Fruit fly (Drosophila melanogaster) whole organism, embryonic: ENCODE results near the gene Prx5.

Experiments used
- Atf6 ChIP-seq: fragments of 200-800 bp; sonication (Bioruptor generic); IDR thresholded peaks from 2 replicates; pipeline ENCODE4 v1.3.6; 2022; ENCODE audit warnings: missing biosample characterization, missing genetic modification characterization
- Bgb ChIP-seq: fragments of 200-800 bp; sonication (Bioruptor generic); IDR thresholded peaks from 2 replicates; pipeline ENCODE4 v1.3.6; 2022; ENCODE audit warnings: missing biosample characterization, missing genetic modification characterization; ENCODE audit not compliant: partially characterized antibody
- CG10209 ChIP-seq: fragments of 200-800 bp; sonication (Bioruptor generic); optimal IDR thresholded peaks from 3 replicates; lab custom pipeline; 2017; ENCODE audit warnings: missing biosample characterization, mild to moderate bottlenecking, missing genetic modification characterization, missing genetic modification reagents
- CG10431 ChIP-seq: fragments of 200-800 bp; sonication (Bioruptor generic); optimal IDR thresholded peaks from 3 replicates; lab custom pipeline; 2018; ENCODE audit warnings: missing biosample characterization, mild to moderate bottlenecking, missing genetic modification characterization
- CG10462 ChIP-seq: fragments of 200-800 bp; sonication (Bioruptor generic); optimal IDR thresholded peaks from 2 replicates; lab custom pipeline; 2016; ENCODE audit warnings: missing biosample characterization, missing genetic modification characterization
- CG11247 ChIP-seq: fragments of 200-800 bp; sonication (Bioruptor generic); IDR thresholded peaks from 2 replicates; pipeline ENCODE4 v1.3.6; 2022; ENCODE audit warnings: missing biosample characterization, missing genetic modification characterization
- CG12071 ChIP-seq: fragments of 200-800 bp; sonication (Bioruptor generic); optimal IDR thresholded peaks from 3 replicates; lab custom pipeline; 2018; ENCODE audit warnings: missing biosample characterization, mild to moderate bottlenecking, missing genetic modification characterization
- CG12155 ChIP-seq: fragments of 200-800 bp; sonication (Bioruptor generic); optimal IDR thresholded peaks from 3 replicates; lab custom pipeline; 2016; ENCODE audit warnings: missing biosample characterization, missing genetic modification characterization
- CG1233 ChIP-seq: fragments of 200-800 bp; sonication (Bioruptor generic); optimal IDR thresholded peaks from 4 replicates; lab custom pipeline; 2018; ENCODE audit warnings: missing biosample characterization, mild to moderate bottlenecking, missing genetic modification characterization
- CG12659 ChIP-seq: fragments of 200-800 bp; sonication (Bioruptor generic); optimal IDR thresholded peaks from 3 replicates; lab custom pipeline; 2017; ENCODE audit warnings: mild to moderate bottlenecking, missing biosample characterization, missing genetic modification reagents, missing genetic modification characterization
- CG13775 ChIP-seq: fragments of 200-800 bp; sonication (Bioruptor generic); optimal IDR thresholded peaks from 3 replicates; lab custom pipeline; 2017; ENCODE audit warnings: missing biosample characterization, mild to moderate bottlenecking, missing genetic modification characterization
- CG15514 ChIP-seq: fragments of 200-800 bp; sonication (Bioruptor generic); optimal IDR thresholded peaks from 3 replicates; lab custom pipeline; 2017; ENCODE audit warnings: missing biosample characterization, missing genetic modification characterization, mild to moderate bottlenecking, moderate library complexity, missing genetic modification reagents
- CG1647 ChIP-seq: fragments of 200-800 bp; sonication (Bioruptor generic); optimal IDR thresholded peaks from 3 replicates; lab custom pipeline; 2016; ENCODE audit warnings: missing biosample characterization, missing genetic modification characterization
- CG16813 ChIP-seq: fragments of 200-800 bp; sonication (Bioruptor generic); IDR thresholded peaks from 3 replicates; pipeline ENCODE4 v1.3.6; 2022; ENCODE audit warnings: missing biosample characterization, missing genetic modification characterization; ENCODE audit not compliant: partially characterized antibody
- CG17829 ChIP-seq: fragments of 200-800 bp; optimal IDR thresholded peaks from 2 replicates; lab custom pipeline; 2019; ENCODE audit warnings: missing biosample characterization, mild to moderate bottlenecking, missing genetic modification characterization, moderate library complexity
- CG17912 ChIP-seq: fragments of 200-800 bp; sonication (Bioruptor generic); optimal IDR thresholded peaks from 2 replicates; lab custom pipeline; 2018; ENCODE audit warnings: missing biosample characterization, mild to moderate bottlenecking, missing genetic modification characterization
- CG2678 ChIP-seq: fragments of 200-800 bp; sonication (Bioruptor generic); optimal IDR thresholded peaks from 3 replicates; lab custom pipeline; 2019; ENCODE audit warnings: missing biosample characterization, mild to moderate bottlenecking, missing genetic modification characterization, moderate library complexity
- CG3065 ChIP-seq: fragments of 200-800 bp; sonication (Bioruptor generic); optimal IDR thresholded peaks from 2 replicates; lab custom pipeline; 2016; ENCODE audit warnings: missing biosample characterization, missing genetic modification characterization
- CG3726 ChIP-seq: fragments of 200-800 bp; sonication (Bioruptor generic); IDR thresholded peaks from 3 replicates; pipeline ENCODE4, ENCODE4 v1.3.6; 2022; ENCODE audit warnings: missing biosample characterization, missing genetic modification characterization
- CG5180 ChIP-seq: fragments of 200-800 bp; sonication (Bioruptor generic); optimal IDR thresholded peaks from 3 replicates; lab custom pipeline; 2017; ENCODE audit warnings: missing biosample characterization, missing genetic modification characterization, mild to moderate bottlenecking, moderate library complexity, missing genetic modification reagents
- CG5953 ChIP-seq: fragments of 200-800 bp; sonication (Bioruptor generic); IDR thresholded peaks from 2 replicates; pipeline ENCODE4 v1.3.6; 2022; ENCODE audit warnings: missing biosample characterization, missing genetic modification characterization
- CG9876 ChIP-seq: fragments of 200-800 bp; sonication (Bioruptor generic); optimal IDR thresholded peaks from 2 replicates; lab custom pipeline; 2016; ENCODE audit warnings: missing biosample characterization, missing genetic modification characterization
- Camta ChIP-seq: fragments of 200-800 bp; sonication (Bioruptor generic); optimal IDR thresholded peaks from 2 replicates; lab custom pipeline; 2016; ENCODE audit warnings: missing biosample characterization, missing genetic modification characterization
- Dip2 ChIP-seq: fragments of 200-800 bp; sonication (Bioruptor generic); IDR thresholded peaks from 2 replicates; pipeline ENCODE4 v1.3.6; 2022; ENCODE audit warnings: missing biosample characterization, missing genetic modification characterization
- Dip3 ChIP-seq: fragments of 200-800 bp; sonication (Bioruptor generic); optimal IDR thresholded peaks from 3 replicates; lab custom pipeline; 2016; ENCODE audit warnings: missing biosample characterization, missing genetic modification characterization
- Fer2 ChIP-seq: fragments of 200-800 bp; sonication (Bioruptor generic); optimal IDR thresholded peaks from 2 replicates; lab custom pipeline; 2018; ENCODE audit warnings: missing biosample characterization, mild to moderate bottlenecking, missing genetic modification characterization, moderate library complexity
- HmgZ ChIP-seq: fragments of 200-800 bp; sonication (Bioruptor generic); optimal IDR thresholded peaks from 2 replicates; lab custom pipeline; 2018; ENCODE audit warnings: missing biosample characterization, mild to moderate bottlenecking, missing genetic modification characterization
- MBD-R2 ChIP-seq: fragments of 200-800 bp; sonication (Bioruptor generic); IDR thresholded peaks from 2 replicates; pipeline ENCODE4 v1.3.6; 2022; ENCODE audit warnings: missing biosample characterization, missing genetic modification characterization
- Mes4 ChIP-seq: fragments of 200-800 bp; sonication (Bioruptor generic); optimal IDR thresholded peaks from 2 replicates; lab custom pipeline; 2016; ENCODE audit warnings: missing biosample characterization, missing genetic modification characterization
- Oaz ChIP-seq: fragments of 200-800 bp; sonication (Bioruptor generic); IDR thresholded peaks from 2 replicates; pipeline ENCODE4 v1.3.6; 2022; ENCODE audit warnings: missing biosample characterization, missing genetic modification characterization
- Stat92E ChIP-seq, 3 experiments: fragments of >200 bp in 2 of 3; fragments of 200-800 bp in 1 of 3; sonication (Bioruptor generic) in 1 of 3; optimal IDR thresholded peaks; 2 replicates each; lab custom pipeline; 2017 to 2019; ENCODE audit warnings: missing biosample characterization in 3 of 3, missing genetic modification characterization in 3 of 3, mild to moderate bottlenecking in 1 of 3, moderate library complexity in 1 of 3
- bigmax ChIP-seq: fragments of 200-800 bp; sonication (Bioruptor generic); optimal IDR thresholded peaks from 2 replicates; lab custom pipeline; 2018; ENCODE audit warnings: missing biosample characterization, mild to moderate bottlenecking, missing genetic modification characterization
- cg ChIP-seq: fragments of 200-800 bp; sonication (Bioruptor generic); optimal IDR thresholded peaks from 3 replicates; lab custom pipeline; 2019; ENCODE audit warnings: missing biosample characterization, mild to moderate bottlenecking, missing genetic modification characterization, moderate library complexity
- cwo ChIP-seq: fragments of 200-800 bp; sonication (Bioruptor generic); optimal IDR thresholded peaks from 3 replicates; lab custom pipeline; 2017; ENCODE audit warnings: missing biosample characterization, missing genetic modification characterization, mild to moderate bottlenecking, moderate library complexity, missing genetic modification reagents
- dati ChIP-seq: fragments of 200-800 bp; sonication (Bioruptor generic); IDR thresholded peaks from 2 replicates; pipeline ENCODE4 v1.3.6; 2022; ENCODE audit warnings: missing biosample characterization, missing genetic modification characterization
- disco-r ChIP-seq: fragments of 200-800 bp; sonication (Bioruptor generic); optimal IDR thresholded peaks from 2 replicates; lab custom pipeline; 2016; ENCODE audit warnings: missing biosample characterization, missing genetic modification characterization
- emc ChIP-seq: fragments of 200-800 bp; sonication (Bioruptor generic); optimal IDR thresholded peaks from 2 replicates; lab custom pipeline; 2016; ENCODE audit warnings: missing biosample characterization, missing genetic modification characterization
- klu ChIP-seq: fragments of 200-800 bp; sonication (Bioruptor generic); IDR thresholded peaks from 2 replicates; pipeline ENCODE4 v1.3.6; 2022; ENCODE audit warnings: missing biosample characterization, missing genetic modification characterization
- p53 ChIP-seq: fragments of 200-800 bp; sonication (Bioruptor generic); optimal IDR thresholded peaks from 2 replicates; lab custom pipeline; 2016; ENCODE audit warnings: missing biosample characterization, missing genetic modification characterization
- pfk ChIP-seq: fragments of 200-800 bp; sonication (Bioruptor generic); optimal IDR thresholded peaks from 2 replicates; lab custom pipeline; 2018; ENCODE audit warnings: missing biosample characterization, mild to moderate bottlenecking, missing genetic modification characterization, moderate library complexity
- run ChIP-seq: fragments of 200-800 bp; sonication (Bioruptor generic); optimal IDR thresholded peaks from 3 replicates; lab custom pipeline; 2018; ENCODE audit warnings: missing biosample characterization, mild to moderate bottlenecking, missing genetic modification characterization
- seq ChIP-seq: fragments of 200-800 bp; sonication (Bioruptor generic); IDR thresholded peaks from 2 replicates; pipeline ENCODE4 v1.3.6; 2022; ENCODE audit warnings: missing biosample characterization, missing genetic modification characterization
- sim ChIP-seq: fragments of 200-800 bp; sonication (Bioruptor generic); IDR thresholded peaks from 2 replicates; pipeline ENCODE4 v1.3.6; 2022; ENCODE audit warnings: missing biosample characterization, missing genetic modification characterization
- slou ChIP-seq: fragments of 200-800 bp; sonication (Bioruptor generic); optimal IDR thresholded peaks from 3 replicates; lab custom pipeline; 2016; ENCODE audit warnings: missing biosample characterization, missing genetic modification characterization
- sob ChIP-seq: fragments of 200-800 bp; sonication (Bioruptor generic); IDR thresholded peaks from 2 replicates; pipeline ENCODE4 v1.3.6; 2022; ENCODE audit warnings: missing biosample characterization, missing genetic modification characterization
- stc ChIP-seq: fragments of 200-800 bp; sonication (Bioruptor generic); IDR thresholded peaks from 2 replicates; pipeline ENCODE4 v1.3.6; 2022; ENCODE audit warnings: missing biosample characterization, missing genetic modification characterization
- tna ChIP-seq: fragments of 200-800 bp; sonication (Bioruptor generic); IDR thresholded peaks from 2 replicates; pipeline ENCODE4 v1.3.6; 2022; ENCODE audit warnings: missing biosample characterization, missing genetic modification characterization; ENCODE audit not compliant: partially characterized antibody

Prx5 gene

dm6 chr3R:18171983-18172967, 5.2 kb upstream of the Prx5 start (continued):
- TF ChIP-seq CG17912 (GFP tag; lab: Kevin White, UChicago) (peak; percentile 40), pfk (GFP tag; lab: Kevin White, UChicago) (peak; percentile 6), Mes4 (GFP tag; lab: Kevin White, UChicago) (peak; percentile 90), tna (GFP tag; lab: Robert Waterston, UW) (no peak), CG5180 (peak; percentile 84), CG10462 (GFP tag; lab: Kevin White, UChicago) (peak; percentile 93), CG12071 (GFP tag; lab: Kevin White, UChicago) (peak; percentile 84), cwo (GFP tag; lab: Kevin White, UChicago) (peak; percentile 91), run (peak; percentile 88), klu (peak; percentile 88; the same call in 1 of the 2 replicates), stc (GFP tag; lab: Robert Waterston, UW) (peak; percentile 93), Dip2 (peak; percentile 40; the same call in 1 of the 2 replicates), CG10209 (GFP tag; lab: Kevin White, UChicago) (peak; percentile 93), CG17829 (peak; percentile 92), CG13775 (GFP tag; lab: Kevin White, UChicago) (peak; percentile 94), Oaz (GFP tag; lab: Robert Waterston, UW) (peak; percentile 77), CG1647 (peak; percentile 81), CG5953 (peak; percentile 87), cg (GFP tag; lab: Kevin White, UChicago) (peak; percentile 61), MBD-R2 (GFP tag; lab: Robert Waterston, UW) (peak; percentile 57; the same call in 1 of the 2 replicates), CG2678 (tag; lab: Kevin White, UChicago) (peak; percentile 97), CG12155 (GFP tag; lab: Kevin White, UChicago) (peak; percentile 88), CG11247 (peak; percentile 64; the same call in 1 of the 2 replicates), HmgZ (tag; lab: Kevin White, UChicago) (peak; percentile 92), seq (GFP tag; lab: Robert Waterston, UW) (peak; percentile 88), Atf6 (GFP tag; lab: Robert Waterston, UW) (peak; percentile 89), Fer2 (tag; lab: Kevin White, UChicago) (peak; percentile 85), dati (peak; percentile 70; the same call in 1 of the 2 replicates), CG12659 (GFP tag; lab: Kevin White, UChicago) (peak; percentile 95), CG16813 (GFP tag; lab: Robert Waterston, UW) (no peak), p53 (peak; percentile 55), CG1233 (GFP tag; lab: Kevin White, UChicago) (peak; percentile 93), Bgb (GFP tag; lab: Robert Waterston, UW) (no peak), emc (GFP tag; lab: Kevin White, UChicago) (peak; percentile 61), sim (no peak), Camta (peak; percentile 89), Stat92E (GFP tag; optimal IDR thresholded peaks at IDR 0.05; lab: Kevin White, UChicago) (peak in 1 of 3 experiments; percentile 85), CG15514 (peak; percentile 81), disco-r (GFP tag; lab: Kevin White, UChicago) (peak; percentile 82), CG10431 (GFP tag; lab: Kevin White, UChicago) (peak; percentile 83), bigmax (GFP tag; lab: Kevin White, UChicago) (no peak), CG3065 (GFP tag; lab: Kevin White, UChicago) (peak; percentile 69), CG9876 (peak; percentile 86), sob (peak; percentile 90), slou (peak; percentile 86), CG3726 (GFP tag; lab: Robert Waterston, UW) (peak; percentile 72), Dip3 (peak; percentile 85)
